Worm (Caenorhabditis elegans): Measurements from ENCODE around the gene C39B5.6.

- TF ChIP-seq nhr-77 (tag; optimal IDR thresholded peaks at IDR 0.05) = no peak
- TF ChIP-seq fos-1 (tag; optimal IDR thresholded peaks at IDR 0.05) = no peak
- TF ChIP-seq zag-1 (tag; optimal IDR thresholded peaks at IDR 0.05) = no peak
These were observed 42.7 kb downstream of the C39B5.6 start, which contains the start of gene srz-56 for ce11 chrIII:2240471-2240870.
